Fruit fly (Drosophila melanogaster) whole organism, pupa: ENCODE data around the gene ZnT63C.

Experiments
- CG10348 ChIP-seq: fragments of 200-800 bp; sonication (Bioruptor generic); IDR thresholded peaks from 2 replicates; pipeline ENCODE4 v1.3.6; 2022; ENCODE audit warnings: missing biosample characterization, missing genetic modification characterization
- CG12605 ChIP-seq: fragments of 200-800 bp; sonication (Bioruptor generic); IDR thresholded peaks from 2 replicates; pipeline ENCODE4 v1.3.6; 2022; ENCODE audit warnings: missing biosample characterization, missing genetic modification characterization
- CG13204 ChIP-seq: fragments of 200-800 bp; sonication (Bioruptor generic); optimal IDR thresholded peaks from 2 replicates; lab custom pipeline; 2018; ENCODE audit warnings: missing biosample characterization, mild to moderate bottlenecking, missing genetic modification characterization, moderate library complexity
- CG14655 ChIP-seq: fragments of 200-800 bp; sonication (Bioruptor generic); optimal IDR thresholded peaks from 3 replicates; lab custom pipeline; 2017; ENCODE audit warnings: mild to moderate bottlenecking, missing biosample characterization, missing genetic modification reagents, missing genetic modification characterization
- CG15710 ChIP-seq: fragments of 200-800 bp; sonication (Bioruptor generic); optimal IDR thresholded peaks from 2 replicates; lab custom pipeline; 2018; ENCODE audit warnings: missing biosample characterization, mild to moderate bottlenecking, missing genetic modification characterization, moderate library complexity
- CG17806 ChIP-seq: fragments of 200-800 bp; sonication (Bioruptor generic); optimal IDR thresholded peaks from 2 replicates; lab custom pipeline; 2018; ENCODE audit warnings: missing biosample characterization, mild to moderate bottlenecking, missing genetic modification characterization, moderate library complexity
- CG32121 ChIP-seq: fragments of 200-800 bp; sonication (Bioruptor generic); IDR thresholded peaks from 2 replicates; pipeline ENCODE4 v1.3.6; 2022; ENCODE audit warnings: missing biosample characterization, missing genetic modification characterization
- CG34367 ChIP-seq: fragments of 200-800 bp; sonication (Bioruptor generic); optimal IDR thresholded peaks from 2 replicates; lab custom pipeline; 2018; ENCODE audit warnings: missing biosample characterization, mild to moderate bottlenecking, missing genetic modification characterization
- CG4496 ChIP-seq: fragments of 200-800 bp; sonication (Bioruptor generic); IDR thresholded peaks from 3 replicates; pipeline ENCODE4 v1.3.6; 2022; ENCODE audit warnings: missing biosample characterization, missing genetic modification characterization
- CG8159 ChIP-seq: fragments of 200-800 bp; sonication (Bioruptor generic); optimal IDR thresholded peaks from 3 replicates; lab custom pipeline; 2018; ENCODE audit warnings: missing biosample characterization, mild to moderate bottlenecking, missing genetic modification characterization, moderate library complexity
- CG8301 ChIP-seq: fragments of 200-800 bp; sonication (Bioruptor generic); optimal IDR thresholded peaks from 2 replicates; lab custom pipeline; 2018; ENCODE audit warnings: missing biosample characterization, mild to moderate bottlenecking, missing genetic modification characterization
- CG9948 ChIP-seq: fragments of 200-800 bp; sonication (Bioruptor generic); optimal IDR thresholded peaks from 2 replicates; lab custom pipeline; 2018; ENCODE audit warnings: missing biosample characterization, mild to moderate bottlenecking, missing genetic modification characterization, moderate library complexity
- D1 ChIP-seq: fragments of 200-800 bp; sonication (Bioruptor generic); optimal IDR thresholded peaks from 2 replicates; lab custom pipeline; 2018; ENCODE audit warnings: missing biosample characterization, mild to moderate bottlenecking, missing genetic modification characterization, moderate library complexity
- EcR ChIP-seq: fragments of 200-800 bp; sonication (Bioruptor generic); optimal IDR thresholded peaks from 3 replicates; lab custom pipeline; 2019; ENCODE audit warnings: missing biosample characterization, missing genetic modification characterization, mild to moderate bottlenecking, moderate library complexity, missing genetic modification reagents
- Ets98B ChIP-seq: fragments of 200-800 bp; sonication (Bioruptor generic); IDR thresholded peaks from 2 replicates; pipeline ENCODE4 v1.3.6; 2022; ENCODE audit warnings: missing biosample characterization, missing genetic modification characterization
- Pif1A ChIP-seq: fragments of 200-800 bp; sonication (Bioruptor generic); optimal IDR thresholded peaks from 3 replicates; lab custom pipeline; 2016; ENCODE audit warnings: missing biosample characterization, missing genetic modification characterization
- Pif1B ChIP-seq: fragments of 200-800 bp; sonication (Bioruptor generic); optimal IDR thresholded peaks from 3 replicates; lab custom pipeline; 2016; ENCODE audit warnings: missing biosample characterization, missing genetic modification characterization
- Snoo ChIP-seq: fragments of 200-800 bp; sonication (Bioruptor generic); optimal IDR thresholded peaks from 3 replicates; lab custom pipeline; 2017; ENCODE audit warnings: missing biosample characterization, mild to moderate bottlenecking, missing genetic modification characterization, inconsistent platforms
- fd96Ca ChIP-seq: fragments of 200-800 bp; sonication (Bioruptor generic); IDR thresholded peaks from 3 replicates; pipeline ENCODE4 v1.3.6; 2022; ENCODE audit warnings: missing biosample characterization, missing genetic modification characterization
- gl ChIP-seq: fragments of 200-800 bp; sonication (Bioruptor generic); optimal IDR thresholded peaks from 2 replicates; lab custom pipeline; 2018; ENCODE audit warnings: missing biosample characterization, mild to moderate bottlenecking, missing genetic modification characterization
- rn ChIP-seq: fragments of 200-800 bp; sonication (Bioruptor generic); IDR thresholded peaks from 2 replicates; pipeline ENCODE4 v1.3.6; 2022; ENCODE audit warnings: missing biosample characterization, missing genetic modification characterization

ZnT63C gene

dm6 chr3L:3307593-3307992 is 4.1 kb downstream of the ZnT63C start:
- TF ChIP-seq Pif1B (GFP tag; lab: Kevin White, UChicago) (no peak), CG4496 (GFP tag; lab: Robert Waterston, UW) (0 out of 3 replicates have a peak, but pooled peaks have one; percentile 28), CG10348 (no peak), CG9948 (tag; lab: Kevin White, UChicago) (no peak), CG17806 (no peak), CG15710 (tag; lab: Kevin White, UChicago) (no peak), rn (GFP tag; lab: Robert Waterston, UW) (no peak), CG13204 (GFP tag; lab: Kevin White, UChicago) (no peak), Snoo (tag; lab: Kevin White, UChicago) (no peak)

- TF ChIP-seq CG34367 (tag; lab: Kevin White, UChicago) (no peak), CG17806 (no peak), CG8301 (no peak), Ets98B (GFP tag; lab: Robert Waterston, UW) (no peak)
- TF ChIP-seq, all 21 proteins: peak for 0
Observed at dm6 chr3L:3308676-3309613, 5.4 kb downstream of the ZnT63C start.

dm6 chr3L:3314049-3314448 is 10.5 kb downstream of the ZnT63C start, which contains the start of gene Drsl2:
Gene Drsl2 (plus strand): TSS chr3L:3314349.
- TF ChIP-seq CG10348 (no peak), Ets98B (GFP tag; lab: Robert Waterston, UW) (no peak), CG8159 (tag; lab: Kevin White, UChicago) (no peak), CG17806 (no peak), EcR (GFP tag; lab: Kevin White, UChicago) (no peak), Snoo (tag; lab: Kevin White, UChicago) (no peak), Pif1A (GFP tag; lab: Kevin White, UChicago) (no peak), CG34367 (tag; lab: Kevin White, UChicago) (no peak), rn (GFP tag; lab: Robert Waterston, UW) (no peak), CG4496 (GFP tag; lab: Robert Waterston, UW) (no peak), CG15710 (tag; lab: Kevin White, UChicago) (no peak), CG9948 (tag; lab: Kevin White, UChicago) (no peak), CG12605 (no peak), D1 (no peak), CG32121 (GFP tag; lab: Robert Waterston, UW) (no peak), CG14655 (GFP tag; lab: Kevin White, UChicago) (no peak), CG8301 (no peak), fd96Ca (GFP tag; lab: Robert Waterston, UW) (no peak), gl (tag; lab: Kevin White, UChicago) (no peak)

- TF ChIP-seq CG8159 (tag; lab: Kevin White, UChicago) (no peak), CG34367 (tag; lab: Kevin White, UChicago) (no peak), CG8301 (no peak), CG9948 (tag; lab: Kevin White, UChicago) (no peak), Pif1B (GFP tag; lab: Kevin White, UChicago) (no peak)
Observed at dm6 chr3L:3314696-3315095, 11.2 kb downstream of the ZnT63C start, which contains the start of gene Drsl3. Gene Drsl3 (plus strand): TSS chr3L:3314996.

- TF ChIP-seq EcR (GFP tag; lab: Kevin White, UChicago): peak; percentile 16
- TF ChIP-seq Ets98B (GFP tag; lab: Robert Waterston, UW): no peak
Observed at dm6 chr3L:3315288-3315687, 11.8 kb downstream of the ZnT63C start, which contains the start of gene Drsl4. Gene Drsl4 (plus strand): TSS chr3L:3315620.

dm6 chr3L:3316441-3316840 is 12.9 kb downstream of the ZnT63C start, which contains the start of gene Drsl5:
Gene Drsl5 (plus strand): TSS chr3L:3316781.
- no peak for TF ChIP-seq fd96Ca (GFP tag; lab: Robert Waterston, UW)
- no peak for TF ChIP-seq Snoo (tag; lab: Kevin White, UChicago)
- no peak for TF ChIP-seq CG8159 (tag; lab: Kevin White, UChicago)
- no peak for TF ChIP-seq CG13204 (GFP tag; lab: Kevin White, UChicago)
- no peak for TF ChIP-seq CG10348
- no peak for TF ChIP-seq CG32121 (GFP tag; lab: Robert Waterston, UW)
- TF ChIP-seq rn (GFP tag; lab: Robert Waterston, UW): no peak
- TF ChIP-seq Pif1A (GFP tag; lab: Kevin White, UChicago): no peak
- TF ChIP-seq CG34367 (tag; lab: Kevin White, UChicago): no peak
- no peak for TF ChIP-seq CG8301
- TF ChIP-seq CG17806: no peak
- TF ChIP-seq CG12605: no peak
- TF ChIP-seq gl (tag; lab: Kevin White, UChicago): no peak
- TF ChIP-seq CG4496 (GFP tag; lab: Robert Waterston, UW): no peak
- no peak for TF ChIP-seq D1
- no peak for TF ChIP-seq CG15710 (tag; lab: Kevin White, UChicago)
- no peak for TF ChIP-seq CG9948 (tag; lab: Kevin White, UChicago)
- TF ChIP-seq CG14655 (GFP tag; lab: Kevin White, UChicago): no peak
- TF ChIP-seq Pif1B (GFP tag; lab: Kevin White, UChicago): no peak
- TF ChIP-seq Ets98B (GFP tag; lab: Robert Waterston, UW): no peak
